Worm (Caenorhabditis elegans) whole organism, L1 larva: ENCODE data around the gene acs-19.
"Not testable (repeated sequence)": the region's sequence is repeated elsewhere in the genome, so short reads cannot be mapped to it uniquely, and the experiment has no call there.

Source experiments
- C16A3.4 ChIP-seq: fragments of 150-350 bp; optimal IDR thresholded peaks from 2 replicates; lab custom pipeline; 2014; ENCODE audit warnings: missing biosample characterization, missing genetic modification characterization
- C34B4.2 ChIP-seq: sonication (generic microtip); optimal IDR thresholded peaks from 2 replicates; lab custom pipeline; 2017; ENCODE audit warnings: mild to moderate bottlenecking, missing genetic modification characterization, missing compliant biosample characterization
- F16B12.6 ChIP-seq: fragments of 150-350 bp; optimal IDR thresholded peaks from 2 replicates; lab custom pipeline; 2014; ENCODE audit warnings: missing biosample characterization, missing genetic modification characterization
- Y116A8C.19 ChIP-seq: sonication (generic microtip); optimal IDR thresholded peaks from 2 replicates; lab custom pipeline; 2016; ENCODE audit warnings: missing compliant biosample characterization, missing genetic modification characterization, borderline replicate concordance
- aha-1 ChIP-seq: fragments of 150-350 bp; optimal IDR thresholded peaks from 2 replicates; lab custom pipeline; 2014; ENCODE audit warnings: missing biosample characterization, missing genetic modification characterization
- alr-1 ChIP-seq: fragments of 200-800 bp; sonication (Bioruptor generic); optimal IDR thresholded peaks from 2 replicates; lab custom pipeline; 2018; ENCODE audit warnings: borderline replicate concordance, mild to moderate bottlenecking, missing genetic modification characterization, missing compliant biosample characterization
- ama-1 ChIP-seq: fragments of 150-350 bp; optimal IDR thresholded peaks from 2 replicates; lab custom pipeline; 2014
- ceh-82 ChIP-seq, 3 experiments: fragments of 150-350 bp in 1 of 3; sonication (generic microtip) in 2 of 3; optimal IDR thresholded peaks; 2 replicates each; lab custom pipeline; 2014 to 2017; ENCODE audit warnings: missing biosample characterization in 3 of 3, missing genetic modification characterization in 3 of 3
- ceh-88 ChIP-seq: fragments of 200-800 bp; sonication (Bioruptor generic); IDR thresholded peaks from 2 replicates; pipeline ENCODE4 v1.3.6; 2022; ENCODE audit warnings: missing genetic modification characterization, missing compliant biosample characterization
- ceh-90 ChIP-seq: sonication (generic microtip); optimal IDR thresholded peaks from 2 replicates; lab custom pipeline; 2016; ENCODE audit warnings: missing genetic modification characterization, missing compliant biosample characterization
- ces-1 ChIP-seq: fragments of 150-350 bp; optimal IDR thresholded peaks from 2 replicates; lab custom pipeline; 2014; ENCODE audit warnings: missing biosample characterization, missing genetic modification reagents, missing genetic modification characterization
- dsc-1 ChIP-seq: sonication (generic microtip); optimal IDR thresholded peaks from 2 replicates; lab custom pipeline; 2016; ENCODE audit warnings: mild to moderate bottlenecking, missing genetic modification characterization, missing compliant biosample characterization
- efl-1 ChIP-seq, 4 experiments: fragments of 150-350 bp; optimal IDR thresholded peaks in 3 of 4; peaks in 1 of 4; 1 replicate in 1 of 4; 2 replicates in 3 of 4; lab custom pipeline; 2014; ENCODE audit warnings: missing biosample characterization in 2 of 4, missing genetic modification characterization in 2 of 4, missing genetic modification reagents in 2 of 4
- efl-3 ChIP-seq: fragments of 200-800 bp; sonication (Bioruptor generic); optimal IDR thresholded peaks from 2 replicates; lab custom pipeline; 2018; ENCODE audit warnings: mild to moderate bottlenecking, missing genetic modification characterization, missing compliant biosample characterization
- egl-13 ChIP-seq: sonication (generic microtip); optimal IDR thresholded peaks from 2 replicates; lab custom pipeline; 2016; ENCODE audit warnings: missing genotype, missing genetic modification reagents, missing genetic modification characterization, missing compliant biosample characterization
- egl-27 ChIP-seq, 2 experiments: fragments of 150-350 bp in 1 of 2; sonication (generic microtip); optimal IDR thresholded peaks; 3 replicates each; lab custom pipeline; 2017 to 2018; ENCODE audit warnings: missing biosample characterization in 2 of 2, missing genetic modification characterization in 2 of 2, missing genetic modification reagents in 2 of 2
- elt-2 ChIP-seq: sonication (generic microtip); optimal IDR thresholded peaks from 2 replicates; lab custom pipeline; 2016; ENCODE audit warnings: missing genetic modification characterization, mild to moderate bottlenecking, inconsistent platforms, missing compliant biosample characterization, missing genetic modification reagents
- fkh-10 ChIP-seq: sonication (generic microtip); optimal IDR thresholded peaks from 2 replicates; lab custom pipeline; 2017; ENCODE audit warnings: missing biosample characterization, missing genetic modification reagents, missing genetic modification characterization
- fkh-4 ChIP-seq: sonication (generic microtip); optimal IDR thresholded peaks from 2 replicates; lab custom pipeline; 2016; ENCODE audit warnings: missing compliant biosample characterization, missing genetic modification characterization, borderline replicate concordance
- hlh-4 ChIP-seq: sonication (generic microtip); optimal IDR thresholded peaks from 2 replicates; lab custom pipeline; 2016; ENCODE audit warnings: mild to moderate bottlenecking, missing genetic modification characterization, missing compliant biosample characterization
- hpl-2 ChIP-seq: fragments of 150-350 bp; optimal IDR thresholded peaks from 2 replicates; lab custom pipeline; 2014; ENCODE audit warnings: missing biosample characterization, missing genetic modification reagents, missing genetic modification characterization
- irx-1 ChIP-seq: sonication (generic microtip); optimal IDR thresholded peaks from 2 replicates; lab custom pipeline; 2016; ENCODE audit warnings: missing genetic modification characterization, missing compliant biosample characterization
- isw-1 ChIP-seq: fragments of 200-800 bp; sonication (Bioruptor generic); IDR thresholded peaks from 2 replicates; pipeline ENCODE4 v1.3.6; 2022; ENCODE audit warnings: missing genetic modification characterization, missing compliant biosample characterization
- jun-1 ChIP-seq: fragments of 150-350 bp; optimal IDR thresholded peaks from 2 replicates; lab custom pipeline; 2014; ENCODE audit warnings: missing biosample characterization, missing genetic modification reagents, missing genetic modification characterization
- lin-14 ChIP-seq: fragments of 200-800 bp; sonication (Bioruptor generic); optimal IDR thresholded peaks from 2 replicates; lab custom pipeline; 2018; ENCODE audit warnings: mild to moderate bottlenecking, missing genetic modification characterization, moderate library complexity, missing compliant biosample characterization
- lin-15B ChIP-seq: fragments of 150-350 bp; sonication (generic microtip); optimal IDR thresholded peaks from 3 replicates; lab custom pipeline; 2014; ENCODE audit warnings: missing biosample characterization, missing genetic modification characterization
- lin-35 ChIP-seq, 2 experiments: fragments of 150-350 bp; optimal IDR thresholded peaks; 2 replicates each; lab custom pipeline; 2014; ENCODE audit warnings: missing biosample characterization in 2 of 2, missing genetic modification characterization in 2 of 2, missing genetic modification reagents in 2 of 2
- lin-39 ChIP-seq: fragments of 150-350 bp; optimal IDR thresholded peaks from 2 replicates; lab custom pipeline; 2014; ENCODE audit warnings: missing biosample characterization, missing genetic modification reagents, missing genetic modification characterization
- lir-3 ChIP-seq: sonication (generic microtip); optimal IDR thresholded peaks from 2 replicates; lab custom pipeline; 2016; ENCODE audit warnings: mild to moderate bottlenecking, missing genetic modification characterization, moderate library complexity, missing compliant biosample characterization; ENCODE audit not compliant: poor library complexity
- mab-9 ChIP-seq: fragments of 200-800 bp; sonication (Bioruptor generic); IDR thresholded peaks from 2 replicates; pipeline ENCODE4 v1.3.6; 2022; ENCODE audit warnings: missing genetic modification reagents, missing genetic modification characterization, missing compliant biosample characterization
- mdl-1 ChIP-seq, 2 experiments: fragments of 150-350 bp; optimal IDR thresholded peaks; 2 replicates each; lab custom pipeline; 2014 to 2017; ENCODE audit warnings: missing biosample characterization in 2 of 2, missing genetic modification characterization in 2 of 2, inconsistent platforms in 1 of 2
- mef-2 ChIP-seq: fragments of 150-350 bp; optimal IDR thresholded peaks from 2 replicates; lab custom pipeline; 2014; ENCODE audit warnings: missing biosample characterization, missing genetic modification characterization
- mep-1 ChIP-seq: fragments of 150-350 bp; optimal IDR thresholded peaks from 2 replicates; lab custom pipeline; 2014; ENCODE audit warnings: missing biosample characterization, missing genetic modification characterization
- nhr-19 ChIP-seq: fragments of 200-800 bp; sonication (Bioruptor generic); conservative IDR thresholded peaks from 2 replicates; pipeline ENCODE4 v1.3.6; 2022; ENCODE audit warnings: missing genetic modification characterization, missing compliant biosample characterization
- nhr-47 ChIP-seq: sonication (generic microtip); optimal IDR thresholded peaks from 2 replicates; lab custom pipeline; 2016; ENCODE audit warnings: mild to moderate bottlenecking, missing genetic modification characterization, moderate library complexity, missing compliant biosample characterization
- nhr-71 ChIP-seq: sonication (generic microtip); optimal IDR thresholded peaks from 2 replicates; lab custom pipeline; 2016; ENCODE audit warnings: mild to moderate bottlenecking, missing genetic modification characterization, moderate library complexity, missing compliant biosample characterization
- nhr-76 ChIP-seq: sonication (generic microtip); optimal IDR thresholded peaks from 2 replicates; lab custom pipeline; 2017; ENCODE audit warnings: missing biosample characterization, missing genetic modification characterization
- nhr-90 ChIP-seq: sonication (generic microtip); optimal IDR thresholded peaks from 2 replicates; lab custom pipeline; 2016; ENCODE audit warnings: mild to moderate bottlenecking, missing genetic modification characterization, missing compliant biosample characterization; ENCODE audit not compliant: poor library complexity
- sptf-1 ChIP-seq: fragments of 150-350 bp; optimal IDR thresholded peaks from 2 replicates; lab custom pipeline; 2014; ENCODE audit warnings: missing biosample characterization, missing genetic modification characterization
- sup-37 ChIP-seq: fragments of 200-800 bp; sonication (Bioruptor generic); optimal IDR thresholded peaks from 2 replicates; lab custom pipeline; 2018; ENCODE audit warnings: mild to moderate bottlenecking, missing genetic modification characterization, missing compliant biosample characterization
- tlp-1 ChIP-seq: fragments of 150-350 bp; optimal IDR thresholded peaks from 2 replicates; lab custom pipeline; 2014; ENCODE audit warnings: missing biosample characterization, missing genetic modification characterization
- unc-130 ChIP-seq: fragments of 150-350 bp; optimal IDR thresholded peaks from 2 replicates; lab custom pipeline; 2017; ENCODE audit warnings: missing biosample characterization, missing genetic modification characterization, inconsistent platforms
- unc-86 ChIP-seq: sonication (generic microtip); optimal IDR thresholded peaks from 2 replicates; lab custom pipeline; 2016; ENCODE audit warnings: missing genetic modification characterization, missing compliant biosample characterization
- unc-98 ChIP-seq: fragments of 200-800 bp; sonication (Bioruptor generic); IDR thresholded peaks from 2 replicates; pipeline ENCODE4 v1.3.6; 2022; ENCODE audit warnings: missing genetic modification characterization, missing compliant biosample characterization
- vab-15 ChIP-seq: sonication (generic microtip); optimal IDR thresholded peaks from 2 replicates; lab custom pipeline; 2017; ENCODE audit warnings: missing genotype, mild to moderate bottlenecking, missing genetic modification characterization, missing compliant biosample characterization
- zip-4 ChIP-seq: fragments of 200-800 bp; sonication (Bioruptor generic); optimal IDR thresholded peaks from 2 replicates; lab custom pipeline; 2018; ENCODE audit warnings: mild to moderate bottlenecking, missing genetic modification characterization, moderate library complexity, missing compliant biosample characterization
- ztf-11 ChIP-seq, 2 experiments: sonication (generic microtip); optimal IDR thresholded peaks; 2 replicates each; lab custom pipeline; 2016 to 2017; ENCODE audit warnings: missing genetic modification characterization in 2 of 2, missing biosample characterization in 1 of 2, missing compliant biosample characterization in 1 of 2
- ztf-4 ChIP-seq: fragments of 150-350 bp; optimal IDR thresholded peaks from 2 replicates; lab custom pipeline; 2014; ENCODE audit warnings: missing biosample characterization, missing genetic modification characterization

acs-19 gene

ce11 chrIII:3858003-3858402 is 6.3 kb upstream of the acs-19 start:
- TF ChIP-seq elt-2: peak; percentile 61
- not testable (repeated sequence) for TF ChIP-seq efl-1 (optimal IDR thresholded peaks at IDR 0.05; lab: Kevin White, UChicago)
- peak in 1 of 2 experiments; percentile 84 for TF ChIP-seq efl-1 (GFP tag; optimal IDR thresholded peaks at IDR 0.05 in 1 of 2; lab: Kevin White, UChicago)
- peak; percentile 6 for TF ChIP-seq nhr-71 (tag; lab: Kevin White, UChicago)
- peak; percentile 75 for TF ChIP-seq nhr-19
- TF ChIP-seq lin-35 (GFP tag; optimal IDR thresholded peaks at IDR 0.05; lab: Kevin White, UChicago): peak in 1 of 2 experiments; percentile 52
- TF ChIP-seq, all 84 proteins: peak for 5; not testable (repeated sequence) for 79

ce11 chrIII:3862918-3863385 is 1.3 kb upstream of the acs-19 start, which contains the start of gene brc-1:
Gene brc-1 (minus strand): TSS chrIII:3862968.
- no peak for TF ChIP-seq aha-1 (tag; lab: Kevin White, UChicago)
- TF ChIP-seq unc-86: peak; percentile 86
- peak; percentile 62 for TF ChIP-seq ztf-4 (tag; lab: Kevin White, UChicago)
- no peak for TF ChIP-seq hpl-2 (GFP tag; lab: Kevin White, UChicago)
- TF ChIP-seq efl-1 (optimal IDR thresholded peaks at IDR 0.05; lab: Kevin White, UChicago): peak; percentile 88 to 96
- TF ChIP-seq efl-1 (GFP tag; optimal IDR thresholded peaks at IDR 0.05 in 1 of 2; lab: Kevin White, UChicago): peak; percentile 96 to 99
- peak; percentile 96 to 97 for TF ChIP-seq lin-35 (GFP tag; optimal IDR thresholded peaks at IDR 0.05; lab: Kevin White, UChicago)
- peak; percentile 54 for TF ChIP-seq sup-37 (GFP tag; lab: Kevin White, UChicago)
- TF ChIP-seq ceh-82 (tag; optimal IDR thresholded peaks at IDR 0.05; lab: Kevin White, UChicago): peak; percentile 75 to 96 (median 75)
- TF ChIP-seq lir-3 (tag; lab: Kevin White, UChicago): peak; percentile 78
- peak; percentile 71 for TF ChIP-seq ama-1 (lab: Kevin White, UChicago)
- peak; percentile 74 for TF ChIP-seq jun-1 (tag; lab: Kevin White, UChicago)
- peak; percentile 78 for TF ChIP-seq mab-9 (GFP tag; lab: Robert Waterston, UW)
- peak; percentile 82 for TF ChIP-seq dsc-1 (tag; lab: Kevin White, UChicago)
- no peak for TF ChIP-seq sptf-1 (tag; lab: Kevin White, UChicago)
- peak; percentile 70 for TF ChIP-seq nhr-90 (tag; lab: Kevin White, UChicago)
- peak; percentile 88 for TF ChIP-seq lin-15B
- peak; percentile 52; the same call in 1 of the 2 replicates for TF ChIP-seq ceh-88
- no peak for TF ChIP-seq hlh-4 (tag; lab: Kevin White, UChicago)
- peak; percentile 80 for TF ChIP-seq irx-1 (tag; lab: Kevin White, UChicago)
- TF ChIP-seq unc-130 (tag; lab: Kevin White, UChicago): peak; percentile 71
- TF ChIP-seq ztf-11 (tag; optimal IDR thresholded peaks at IDR 0.05; lab: Kevin White, UChicago): peak in 1 of 2 experiments; percentile 36
- peak; percentile 94 for TF ChIP-seq nhr-71 (tag; lab: Kevin White, UChicago)
- peak; percentile 2 for TF ChIP-seq fkh-4 (tag; lab: Kevin White, UChicago)
- TF ChIP-seq nhr-76 (tag; lab: Kevin White, UChicago): no peak
- peak; percentile 85 for TF ChIP-seq egl-13 (tag; lab: Kevin White, UChicago)
- TF ChIP-seq lin-39 (tag; lab: Kevin White, UChicago): peak; percentile 33
- TF ChIP-seq C16A3.4 (tag; lab: Kevin White, UChicago): peak; percentile 85
- peak; percentile 50 for TF ChIP-seq mef-2 (tag; lab: Kevin White, UChicago)
- TF ChIP-seq alr-1 (tag; lab: Kevin White, UChicago): no peak
- TF ChIP-seq egl-27 (tag; optimal IDR thresholded peaks at IDR 0.05; lab: Kevin White, UChicago): no peak
- TF ChIP-seq F16B12.6 (tag; lab: Kevin White, UChicago): peak; percentile 74
- no peak for TF ChIP-seq ceh-90 (tag; lab: Kevin White, UChicago)
- no peak for TF ChIP-seq C34B4.2 (tag; lab: Kevin White, UChicago)
- peak; percentile 88 for TF ChIP-seq isw-1
- TF ChIP-seq lin-14 (GFP tag; lab: Kevin White, UChicago): peak; percentile 97
- TF ChIP-seq nhr-47 (tag; lab: Kevin White, UChicago): peak; percentile 91
- peak; percentile 59 for TF ChIP-seq zip-4
- no peak for TF ChIP-seq ces-1
- no peak for TF ChIP-seq efl-3 (GFP tag; lab: Kevin White, UChicago)
- TF ChIP-seq mep-1 (tag; lab: Kevin White, UChicago): peak; percentile 78
- TF ChIP-seq Y116A8C.19: no peak
- TF ChIP-seq mdl-1 (tag; optimal IDR thresholded peaks at IDR 0.05; lab: Kevin White, UChicago): peak in 1 of 2 experiments; percentile 60
- no peak for TF ChIP-seq tlp-1 (tag; lab: Kevin White, UChicago)
- peak; percentile 57; the same call in 1 of the 2 replicates for TF ChIP-seq unc-98 (GFP tag; lab: Robert Waterston, UW)
- TF ChIP-seq fkh-10 (GFP tag; lab: Kevin White, UChicago): peak; percentile 87
- peak; percentile 15 for TF ChIP-seq vab-15 (tag; lab: Kevin White, UChicago)
